Worm (Caenorhabditis elegans) whole organism, young adult: Measurements from ENCODE around the gene ZK616.65.

Experiments used
- B0019.2 ChIP-seq: fragments of 200-800 bp; sonication (Bioruptor generic); conservative IDR thresholded peaks from 2 replicates; pipeline ENCODE4 v1.3.6; 2022; ENCODE audit warnings: missing genetic modification reagents, missing genetic modification characterization, missing compliant biosample characterization
- C06A6.2 ChIP-seq: fragments of 200-800 bp; sonication (Bioruptor generic); conservative IDR thresholded peaks from 2 replicates; pipeline ENCODE4 v1.3.6; 2022; ENCODE audit warnings: missing genetic modification characterization, missing compliant biosample characterization
- C17E4.6 ChIP-seq: fragments of 200-800 bp; sonication (Bioruptor generic); IDR thresholded peaks from 2 replicates; pipeline ENCODE4 v1.3.6; 2022; ENCODE audit warnings: missing genetic modification reagents, missing genetic modification characterization, missing compliant biosample characterization
- F22D6.2 ChIP-seq: sonication (generic microtip); optimal IDR thresholded peaks from 2 replicates; lab custom pipeline; 2016; ENCODE audit warnings: mild to moderate bottlenecking, missing genetic modification characterization, missing compliant biosample characterization
- F37B4.10 ChIP-seq: fragments of 200-800 bp; sonication (Bioruptor generic); IDR thresholded peaks from 2 replicates; pipeline ENCODE4 v1.3.6; 2022; ENCODE audit warnings: missing genetic modification characterization, missing compliant biosample characterization
- K12H6.12 ChIP-seq: fragments of 200-800 bp; sonication (Bioruptor generic); optimal IDR thresholded peaks from 2 replicates; lab custom pipeline; 2018; ENCODE audit warnings: mild to moderate bottlenecking, missing genetic modification characterization, missing compliant biosample characterization
- Y53G8AR.9 ChIP-seq: fragments of 200-800 bp; sonication (Bioruptor generic); conservative IDR thresholded peaks from 2 replicates; pipeline ENCODE4 v1.3.6; 2022; ENCODE audit warnings: missing genetic modification reagents, missing genetic modification characterization, missing compliant biosample characterization
- Y56A3A.18 ChIP-seq: fragments of 200-800 bp; sonication (Bioruptor generic); IDR thresholded peaks from 2 replicates; pipeline ENCODE4 v1.3.6; 2022; ENCODE audit warnings: missing genetic modification reagents, missing genetic modification characterization, missing compliant biosample characterization
- Y95B8A.8 ChIP-seq: fragments of 200-800 bp; sonication (Bioruptor generic); IDR thresholded peaks from 2 replicates; pipeline ENCODE4 v1.3.6; 2022; ENCODE audit warnings: missing genetic modification reagents, missing genetic modification characterization, missing compliant biosample characterization
- ZK185.1 ChIP-seq: sonication (generic microtip); optimal IDR thresholded peaks from 2 replicates; lab custom pipeline; 2016; ENCODE audit warnings: mild to moderate bottlenecking, missing genetic modification characterization, missing compliant biosample characterization; ENCODE audit not compliant: poor library complexity, severe bottlenecking
- athp-1 ChIP-seq: sonication (generic microtip); optimal IDR thresholded peaks from 2 replicates; lab custom pipeline; 2017; ENCODE audit warnings: mild to moderate bottlenecking, missing genetic modification characterization, missing compliant biosample characterization
- attf-3 ChIP-seq: fragments of 200-800 bp; sonication (Bioruptor generic); conservative IDR thresholded peaks from 2 replicates; pipeline ENCODE4 v1.3.6; 2022; ENCODE audit warnings: missing genetic modification reagents, missing genetic modification characterization, missing compliant biosample characterization
- attf-5 ChIP-seq: fragments of 200-800 bp; sonication (Bioruptor generic); optimal IDR thresholded peaks from 2 replicates; lab custom pipeline; 2018; ENCODE audit warnings: mild to moderate bottlenecking, missing genetic modification characterization, missing compliant biosample characterization
- attf-6 ChIP-seq: fragments of 200-800 bp; sonication (Bioruptor generic); IDR thresholded peaks from 2 replicates; pipeline ENCODE4 v1.3.6; 2022; ENCODE audit warnings: missing genetic modification reagents, missing genetic modification characterization, missing compliant biosample characterization
- bed-1 ChIP-seq: fragments of 200-800 bp; sonication (Bioruptor generic); IDR thresholded peaks from 2 replicates; pipeline ENCODE4 v1.3.6; 2022; ENCODE audit warnings: missing genetic modification reagents, missing genetic modification characterization, missing compliant biosample characterization
- cebp-1 ChIP-seq, 2 experiments: fragments of 200-800 bp in 1 of 2; sonication (Bioruptor generic) in 1 of 2; sonication (generic microtip) in 1 of 2; IDR thresholded peaks in 1 of 2; optimal IDR thresholded peaks in 1 of 2; 2 replicates each; pipeline versions ENCODE4 v1.3.6 to Lab custom; 2017 to 2022; ENCODE audit warnings: missing compliant biosample characterization in 2 of 2, missing genetic modification characterization in 2 of 2, mild to moderate bottlenecking in 1 of 2, missing genetic modification reagents in 1 of 2, moderate library complexity in 1 of 2
- ceh-58 ChIP-seq: fragments of 200-800 bp; sonication (Bioruptor generic); IDR thresholded peaks from 2 replicates; pipeline ENCODE4 v1.3.6; 2022; ENCODE audit warnings: missing genetic modification characterization, missing compliant biosample characterization
- dox-1 ChIP-seq: fragments of 200-800 bp; sonication (Bioruptor generic); IDR thresholded peaks from 2 replicates; pipeline ENCODE4 v1.3.6; 2022; ENCODE audit warnings: missing genetic modification reagents, missing genetic modification characterization, missing compliant biosample characterization
- dpff-1 ChIP-seq: sonication (generic microtip); optimal IDR thresholded peaks from 2 replicates; lab custom pipeline; 2017; ENCODE audit warnings: mild to moderate bottlenecking, missing genetic modification characterization, missing compliant biosample characterization
- egl-18 ChIP-seq: fragments of 200-800 bp; sonication (Bioruptor generic); IDR thresholded peaks from 2 replicates; pipeline ENCODE4 v1.3.6; 2022; ENCODE audit warnings: missing genetic modification reagents, missing genetic modification characterization, missing compliant biosample characterization
- egrh-3 ChIP-seq: fragments of 200-800 bp; sonication (Bioruptor generic); IDR thresholded peaks from 2 replicates; pipeline ENCODE4 v1.3.6; 2022; ENCODE audit warnings: missing genetic modification reagents, missing genetic modification characterization, missing compliant biosample characterization
- fkh-3 ChIP-seq: sonication (generic microtip); optimal IDR thresholded peaks from 2 replicates; lab custom pipeline; 2016; ENCODE audit warnings: mild to moderate bottlenecking, missing genetic modification characterization, missing compliant biosample characterization
- gei-17 ChIP-seq: fragments of 200-800 bp; sonication (Bioruptor generic); optimal IDR thresholded peaks from 2 replicates; lab custom pipeline; 2018; ENCODE audit warnings: mild to moderate bottlenecking, missing genetic modification characterization, missing compliant biosample characterization
- him-1 ChIP-seq: sonication (generic microtip); optimal IDR thresholded peaks from 2 replicates; lab custom pipeline; 2016; ENCODE audit warnings: missing genotype, missing genetic modification reagents, missing genetic modification characterization, missing compliant biosample characterization
- hlh-26 ChIP-seq: fragments of 200-800 bp; sonication (Bioruptor generic); conservative IDR thresholded peaks from 2 replicates; pipeline ENCODE4 v1.3.6; 2022; ENCODE audit warnings: missing genetic modification reagents, missing genetic modification characterization, missing compliant biosample characterization
- hsf-1 ChIP-seq: fragments of 200-800 bp; sonication (Bioruptor generic); IDR thresholded peaks from 2 replicates; pipeline ENCODE4 v1.3.6; 2022; ENCODE audit warnings: missing genetic modification reagents, missing genetic modification characterization, missing compliant biosample characterization
- lag-1 ChIP-seq: fragments of 200-800 bp; sonication (Bioruptor generic); IDR thresholded peaks from 2 replicates; pipeline ENCODE4 v1.3.6; 2022; ENCODE audit warnings: missing genetic modification reagents, missing genetic modification characterization, missing compliant biosample characterization
- let-526 ChIP-seq: fragments of 200-800 bp; sonication (Bioruptor generic); IDR thresholded peaks from 2 replicates; pipeline ENCODE4 v1.3.6; 2022; ENCODE audit warnings: missing genetic modification reagents, missing genetic modification characterization, missing compliant biosample characterization
- let-607 ChIP-seq, 2 experiments: fragments of 200-800 bp in 1 of 2; sonication (Bioruptor generic) in 1 of 2; sonication (generic microtip) in 1 of 2; optimal IDR thresholded peaks; 2 replicates each; lab custom pipeline; 2016 to 2018; ENCODE audit warnings: mild to moderate bottlenecking in 2 of 2, missing compliant biosample characterization in 2 of 2, missing genetic modification characterization in 2 of 2, moderate library complexity in 2 of 2, missing genotype in 1 of 2
- lsl-1 ChIP-seq: fragments of 200-800 bp; sonication (Bioruptor generic); optimal IDR thresholded peaks from 2 replicates; lab custom pipeline; 2018; ENCODE audit warnings: mild to moderate bottlenecking, missing genetic modification characterization, moderate library complexity, missing compliant biosample characterization
- madf-8 ChIP-seq: fragments of 200-800 bp; sonication (Bioruptor generic); conservative IDR thresholded peaks from 2 replicates; pipeline ENCODE4 v1.3.6; 2022; ENCODE audit warnings: missing genetic modification reagents, missing genetic modification characterization, missing compliant biosample characterization
- mel-28 ChIP-seq: sonication (generic microtip); optimal IDR thresholded peaks from 2 replicates; lab custom pipeline; 2016; ENCODE audit warnings: borderline replicate concordance, mild to moderate bottlenecking, missing genetic modification characterization, missing compliant biosample characterization
- nfyb-1 ChIP-seq: fragments of 200-800 bp; sonication (Bioruptor generic); IDR thresholded peaks from 2 replicates; pipeline ENCODE4 v1.3.6; 2022; ENCODE audit warnings: missing genetic modification reagents, missing genetic modification characterization, missing compliant biosample characterization
- nhr-179 ChIP-seq: sonication (generic microtip); optimal IDR thresholded peaks from 2 replicates; lab custom pipeline; 2016; ENCODE audit warnings: mild to moderate bottlenecking, missing genetic modification characterization, missing compliant biosample characterization
- nhr-80 ChIP-seq: sonication (generic microtip); optimal IDR thresholded peaks from 2 replicates; lab custom pipeline; 2016; ENCODE audit warnings: missing genetic modification characterization, missing compliant biosample characterization
- pbrm-1 ChIP-seq: fragments of 200-800 bp; sonication (Bioruptor generic); IDR thresholded peaks from 2 replicates; pipeline ENCODE4 v1.3.6; 2022; ENCODE audit warnings: missing genetic modification reagents, missing genetic modification characterization, missing compliant biosample characterization
- pha-4 ChIP-seq: fragments of 150-350 bp; sonication (generic microtip); optimal IDR thresholded peaks from 2 replicates; lab custom pipeline; 2014; ENCODE audit warnings: missing biosample characterization, missing genetic modification reagents, missing genetic modification characterization
- rcor-1 ChIP-seq: fragments of 200-800 bp; sonication (Bioruptor generic); IDR thresholded peaks from 2 replicates; pipeline ENCODE4 v1.3.6; 2022; ENCODE audit warnings: missing genetic modification reagents, missing genetic modification characterization, missing compliant biosample characterization
- rpc-1 ChIP-seq, 2 experiments: fragments of 150-350 bp in 1 of 2; sonication (generic microtip) in 1 of 2; optimal IDR thresholded peaks; 2 replicates each; lab custom pipeline; 2014 to 2018; ENCODE audit warnings: missing biosample characterization in 1 of 2, missing genetic modification characterization in 1 of 2, missing genetic modification reagents in 1 of 2, missing genotype in 1 of 2
- sdz-38 ChIP-seq: sonication (generic microtip); optimal IDR thresholded peaks from 2 replicates; lab custom pipeline; 2016; ENCODE audit warnings: missing genotype, missing genetic modification characterization, missing compliant biosample characterization
- snpc-1.1 ChIP-seq: sonication (generic microtip); optimal IDR thresholded peaks from 2 replicates; lab custom pipeline; 2017; ENCODE audit warnings: missing genetic modification characterization, mild to moderate bottlenecking, missing compliant biosample characterization, antibody characterized with exemption, moderate library complexity, missing genotype, missing genetic modification reagents; ENCODE audit not compliant: insufficient read depth
- tbp1 ChIP-seq: fragments of 200-800 bp; sonication (Bioruptor generic); optimal IDR thresholded peaks from 2 replicates; lab custom pipeline; 2018; ENCODE audit warnings: mild to moderate bottlenecking, missing genetic modification characterization, missing compliant biosample characterization
- tbx-9 ChIP-seq: sonication (generic microtip); optimal IDR thresholded peaks from 2 replicates; lab custom pipeline; 2016; ENCODE audit warnings: borderline replicate concordance, missing genetic modification characterization, inconsistent platforms, missing compliant biosample characterization
- tlf-1 ChIP-seq: fragments of 200-800 bp; sonication (Bioruptor generic); optimal IDR thresholded peaks from 2 replicates; lab custom pipeline; 2018; ENCODE audit warnings: mild to moderate bottlenecking, missing genetic modification characterization, missing compliant biosample characterization
- zim-3 ChIP-seq: sonication (generic microtip); optimal IDR thresholded peaks from 2 replicates; lab custom pipeline; 2017; ENCODE audit warnings: mild to moderate bottlenecking, missing genetic modification characterization, moderate library complexity, missing compliant biosample characterization
- ztf-25 ChIP-seq: fragments of 200-800 bp; sonication (Bioruptor generic); IDR thresholded peaks from 2 replicates; pipeline ENCODE4 v1.3.6; 2022; ENCODE audit warnings: missing genetic modification reagents, missing genetic modification characterization, missing compliant biosample characterization
- ztf-26 ChIP-seq: sonication (generic microtip); optimal IDR thresholded peaks from 2 replicates; lab custom pipeline; 2017; ENCODE audit warnings: missing genetic modification characterization, missing compliant biosample characterization
- ztf-3 ChIP-seq: fragments of 200-800 bp; sonication (Bioruptor generic); optimal IDR thresholded peaks from 2 replicates; lab custom pipeline; 2018; ENCODE audit warnings: mild to moderate bottlenecking, missing genetic modification characterization, missing compliant biosample characterization

ZK616.65 gene

DNA sequence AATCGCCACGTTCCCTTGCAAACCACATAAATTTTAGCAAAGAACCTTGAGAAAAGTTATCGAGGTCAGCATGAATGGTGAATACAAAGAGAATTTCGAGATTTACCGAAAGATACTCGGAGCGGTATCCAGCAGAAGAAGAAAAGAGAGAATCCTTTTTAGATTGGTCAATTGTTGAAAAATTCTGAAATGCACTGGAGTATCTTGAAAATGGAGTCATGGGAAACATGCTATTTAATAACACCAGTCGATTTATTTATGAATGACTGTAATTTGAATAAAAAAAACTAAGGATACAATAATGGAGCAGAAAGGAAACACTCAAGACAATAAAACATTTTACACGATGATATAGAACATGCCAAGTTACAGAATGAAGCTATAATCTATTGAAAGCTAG is 21.1 kb downstream of the ZK616.65 start (continued):
- TF ChIP-seq lag-1 (GFP tag; lab: Robert Waterston, UW) (no peak), egl-18 (no peak), rpc-1 (optimal IDR thresholded peaks at IDR 0.05; lab: Kevin White, UChicago) (no peak), rpc-1 (tag; optimal IDR thresholded peaks at IDR 0.05; lab: Kevin White, UChicago) (no peak), B0019.2 (no peak), him-1 (tag; lab: Kevin White, UChicago) (no peak), egrh-3 (no peak), C17E4.6 (GFP tag; lab: Robert Waterston, UW) (no peak), tlf-1 (GFP tag; lab: Kevin White, UChicago) (peak; percentile 24), hsf-1 (peak; percentile 73), attf-3 (GFP tag; lab: Robert Waterston, UW) (no peak), zim-3 (tag; lab: Kevin White, UChicago) (no peak), gei-17 (no peak), nhr-80 (tag; lab: Kevin White, UChicago) (no peak), dox-1 (GFP tag; lab: Robert Waterston, UW) (no peak), sdz-38 (tag; lab: Kevin White, UChicago) (no peak), attf-6 (peak; percentile 84), attf-5 (no peak), Y53G8AR.9 (GFP tag; lab: Robert Waterston, UW) (peak; percentile 73), cebp-1 (GFP tag; IDR thresholded peaks at IDR 0.05; lab: Robert Waterston, UW) (no peak), cebp-1 (tag; optimal IDR thresholded peaks at IDR 0.05; lab: Kevin White, UChicago) (no peak), fkh-3 (tag; lab: Kevin White, UChicago) (no peak), ztf-3 (no peak), athp-1 (tag; lab: Kevin White, UChicago) (no peak), hlh-26 (GFP tag; lab: Robert Waterston, UW) (no peak), Y56A3A.18 (GFP tag; lab: Robert Waterston, UW) (0 out of 2 replicates have a peak, but pooled peaks have one; percentile 27), pha-4 (tag; lab: Kevin White, UChicago) (no peak), ZK185.1 (tag; lab: Kevin White, UChicago) (no peak), mel-28 (tag; lab: Kevin White, UChicago) (no peak), tbp1 (peak; percentile 22), snpc-1.1 (tag; lab: Kevin White, UChicago) (no peak), madf-8 (GFP tag; lab: Robert Waterston, UW) (no peak), lsl-1 (peak; percentile 32), C06A6.2 (GFP tag; lab: Robert Waterston, UW) (no peak), ztf-26 (no peak), F22D6.2 (tag; lab: Kevin White, UChicago) (no peak), rcor-1 (GFP tag; lab: Robert Waterston, UW) (no peak), dpff-1 (tag; lab: Kevin White, UChicago) (no peak), nfyb-1 (GFP tag; lab: Robert Waterston, UW) (no peak), bed-1 (no peak), ztf-25 (GFP tag; lab: Robert Waterston, UW) (no peak), Y95B8A.8 (GFP tag; lab: Robert Waterston, UW) (no peak), tbx-9 (tag; lab: Kevin White, UChicago) (no peak), pbrm-1 (GFP tag; lab: Robert Waterston, UW) (0 out of 2 replicates have a peak, but pooled peaks have one; percentile 13), let-607 (tag; optimal IDR thresholded peaks at IDR 0.05; lab: Kevin White, UChicago) (no peak), K12H6.12 (tag; lab: Kevin White, UChicago) (no peak), ceh-58 (GFP tag; lab: Robert Waterston, UW) (0 out of 2 replicates have a peak, but pooled peaks have one; percentile 51), F37B4.10 (GFP tag; lab: Robert Waterston, UW) (no peak), nhr-179 (tag; lab: Kevin White, UChicago) (no peak), let-526 (no peak)
- TF ChIP-seq, all 124 proteins: peak for 24
